Fruit fly (Drosophila melanogaster) whole organism, embryonic: Measurements from ENCODE around the gene CG5191.

ENCODE experiments used
- Antp ChIP-seq: fragments of 200-800 bp; sonication (Bioruptor generic); optimal IDR thresholded peaks from 3 replicates; lab custom pipeline; 2016; ENCODE audit warnings: missing biosample characterization, missing genetic modification characterization
- CG10959 ChIP-seq: fragments of 200-800 bp; sonication (Bioruptor generic); IDR thresholded peaks from 2 replicates; pipeline ENCODE4 v1.3.6; 2022; ENCODE audit warnings: missing biosample characterization, missing genetic modification characterization
- CG10979 ChIP-seq: fragments of 200-800 bp; sonication (Bioruptor generic); optimal IDR thresholded peaks from 2 replicates; lab custom pipeline; 2018; ENCODE audit warnings: missing biosample characterization, mild to moderate bottlenecking, missing genetic modification characterization, moderate library complexity
- CG13894 ChIP-seq: fragments of 200-800 bp; sonication (Bioruptor generic); optimal IDR thresholded peaks from 3 replicates; lab custom pipeline; 2018; ENCODE audit warnings: missing biosample characterization, mild to moderate bottlenecking, missing genetic modification characterization, moderate library complexity
- CG14014 ChIP-seq: fragments of 200-800 bp; sonication (Bioruptor generic); IDR thresholded peaks from 2 replicates; pipeline ENCODE4 v1.3.6; 2022; ENCODE audit warnings: missing biosample characterization, missing genetic modification characterization
- CG14441 ChIP-seq: fragments of 200-800 bp; sonication (Bioruptor generic); IDR thresholded peaks from 2 replicates; pipeline ENCODE4 v1.3.6; 2022; ENCODE audit warnings: missing biosample characterization, missing genetic modification characterization
- CG14667 ChIP-seq: fragments of 200-800 bp; sonication (Bioruptor generic); IDR thresholded peaks from 2 replicates; pipeline ENCODE4 v1.3.6; 2022; ENCODE audit warnings: missing biosample characterization, missing genetic modification characterization
- CG16813 ChIP-seq: fragments of 200-800 bp; sonication (Bioruptor generic); IDR thresholded peaks from 3 replicates; pipeline ENCODE4 v1.3.6; 2022; ENCODE audit warnings: missing biosample characterization, missing genetic modification characterization; ENCODE audit not compliant: partially characterized antibody
- CG18619 ChIP-seq: fragments of 200-800 bp; sonication (Bioruptor generic); optimal IDR thresholded peaks from 3 replicates; lab custom pipeline; 2017; ENCODE audit warnings: missing biosample characterization, mild to moderate bottlenecking, missing genetic modification characterization
- CG2875 ChIP-seq: fragments of 200-800 bp; sonication (Bioruptor generic); optimal IDR thresholded peaks from 2 replicates; lab custom pipeline; 2017; ENCODE audit warnings: missing biosample characterization, mild to moderate bottlenecking, missing genetic modification characterization, missing genetic modification reagents
- CG34224 ChIP-seq: fragments of 200-800 bp; sonication (Bioruptor generic); IDR thresholded peaks from 3 replicates; pipeline ENCODE4 v1.3.6; 2022; ENCODE audit warnings: missing biosample characterization, missing genetic modification characterization; ENCODE audit not compliant: partially characterized antibody
- CG3995 ChIP-seq: fragments of 200-800 bp; sonication (Bioruptor generic); optimal IDR thresholded peaks from 3 replicates; lab custom pipeline; 2016; ENCODE audit warnings: missing biosample characterization, missing genetic modification characterization
- CG4328 ChIP-seq: fragments of 200-800 bp; sonication (Bioruptor generic); optimal IDR thresholded peaks from 3 replicates; lab custom pipeline; 2017; ENCODE audit warnings: missing biosample characterization, missing genetic modification reagents, missing genetic modification characterization
- CG6254 ChIP-seq: fragments of 200-800 bp; sonication (Bioruptor generic); optimal IDR thresholded peaks from 3 replicates; lab custom pipeline; 2017; ENCODE audit warnings: mild to moderate bottlenecking, missing biosample characterization, missing genetic modification reagents, missing genetic modification characterization
- CG6654 ChIP-seq: fragments of 200-800 bp; sonication (Bioruptor generic); optimal IDR thresholded peaks from 2 replicates; lab custom pipeline; 2017; ENCODE audit warnings: missing biosample characterization, mild to moderate bottlenecking, missing genetic modification characterization
- CG7271 ChIP-seq: fragments of 200-800 bp; sonication (Bioruptor generic); optimal IDR thresholded peaks from 2 replicates; lab custom pipeline; 2018; ENCODE audit warnings: missing biosample characterization, mild to moderate bottlenecking, missing genetic modification characterization, moderate library complexity
- CG7786 ChIP-seq: fragments of 200-800 bp; sonication (Bioruptor generic); optimal IDR thresholded peaks from 2 replicates; lab custom pipeline; 2016; ENCODE audit warnings: missing biosample characterization, missing genetic modification characterization
- CG8924 ChIP-seq: fragments of 200-800 bp; optimal IDR thresholded peaks from 3 replicates; lab custom pipeline; 2019; ENCODE audit warnings: missing biosample characterization, mild to moderate bottlenecking, missing genetic modification characterization, moderate library complexity
- CG9215 ChIP-seq: fragments of 200-800 bp; sonication (Bioruptor generic); IDR thresholded peaks from 2 replicates; pipeline ENCODE4 v1.3.6; 2022; ENCODE audit warnings: missing biosample characterization, missing genetic modification characterization
- Chrac-16 ChIP-seq: fragments of 200-800 bp; sonication (Bioruptor generic); optimal IDR thresholded peaks from 3 replicates; lab custom pipeline; 2016; ENCODE audit warnings: missing biosample characterization, missing genetic modification characterization
- H15 ChIP-seq: fragments of 200-800 bp; sonication (Bioruptor generic); IDR thresholded peaks from 3 replicates; pipeline ENCODE4 v1.3.6; 2022; ENCODE audit warnings: missing biosample characterization, missing genetic modification characterization
- HLH54F ChIP-seq: fragments of 200-800 bp; sonication (Bioruptor generic); optimal IDR thresholded peaks from 3 replicates; lab custom pipeline; 2016; ENCODE audit warnings: missing biosample characterization, missing genetic modification characterization
- Hsf ChIP-seq: fragments of 200-800 bp; sonication (Bioruptor generic); optimal IDR thresholded peaks from 3 replicates; lab custom pipeline; 2016; ENCODE audit warnings: missing biosample characterization, missing genetic modification characterization
- Lhr ChIP-seq: fragments of 200-800 bp; sonication (Bioruptor generic); optimal IDR thresholded peaks from 3 replicates; lab custom pipeline; 2017; ENCODE audit warnings: mild to moderate bottlenecking, missing biosample characterization, missing genetic modification reagents, missing genetic modification characterization
- Lim3 ChIP-seq: fragments of 200-800 bp; sonication (Bioruptor generic); IDR thresholded peaks from 2 replicates; pipeline ENCODE4 v1.3.6; 2022; ENCODE audit warnings: missing biosample characterization, missing genetic modification characterization
- Meics ChIP-seq: fragments of 200-800 bp; sonication (Bioruptor generic); optimal IDR thresholded peaks from 2 replicates; lab custom pipeline; 2017; ENCODE audit warnings: missing biosample characterization, mild to moderate bottlenecking, missing genetic modification characterization
- Nf-YB ChIP-seq: fragments of 200-800 bp; sonication (Bioruptor generic); optimal IDR thresholded peaks from 3 replicates; lab custom pipeline; 2019; ENCODE audit warnings: missing biosample characterization, mild to moderate bottlenecking, missing genetic modification characterization, moderate library complexity
- Opbp ChIP-seq: fragments of 200-800 bp; sonication (Bioruptor generic); IDR thresholded peaks from 3 replicates; pipeline ENCODE4 v1.3.6; 2022; ENCODE audit warnings: missing biosample characterization, missing genetic modification characterization; ENCODE audit not compliant: partially characterized antibody
- Rfx ChIP-seq: fragments of 200-800 bp; sonication (Bioruptor generic); IDR thresholded peaks from 2 replicates; pipeline ENCODE4 v1.3.6; 2022; ENCODE audit warnings: missing biosample characterization, missing genetic modification characterization
- Rx ChIP-seq: fragments of 200-800 bp; sonication (Bioruptor generic); IDR thresholded peaks from 2 replicates; pipeline ENCODE4 v1.3.6; 2022; ENCODE audit warnings: missing biosample characterization, missing genetic modification characterization
- Side ChIP-seq: fragments of 200-800 bp; sonication (Bioruptor generic); optimal IDR thresholded peaks from 2 replicates; lab custom pipeline; 2016; ENCODE audit warnings: missing biosample characterization, missing genetic modification characterization
- abd-A ChIP-seq: fragments of 200-800 bp; sonication (Bioruptor generic); optimal IDR thresholded peaks from 3 replicates; lab custom pipeline; 2019; ENCODE audit warnings: missing biosample characterization, mild to moderate bottlenecking, missing genetic modification characterization, moderate library complexity
- ac ChIP-seq: fragments of 200-800 bp; sonication (Bioruptor generic); optimal IDR thresholded peaks from 3 replicates; lab custom pipeline; 2017; ENCODE audit warnings: missing biosample characterization, mild to moderate bottlenecking, missing genetic modification characterization
- ara ChIP-seq: fragments of 200-800 bp; sonication (Bioruptor generic); IDR thresholded peaks from 2 replicates; pipeline ENCODE4 v1.3.6; 2022; ENCODE audit warnings: missing biosample characterization, missing genetic modification characterization
- ase ChIP-seq: fragments of 200-800 bp; sonication (Bioruptor generic); IDR thresholded peaks from 3 replicates; pipeline ENCODE4 v1.3.6; 2022; ENCODE audit warnings: missing biosample characterization, missing genetic modification characterization
- ato ChIP-seq: fragments of 200-800 bp; sonication (Bioruptor generic); IDR thresholded peaks from 2 replicates; pipeline ENCODE4 v1.3.6; 2022; ENCODE audit warnings: missing biosample characterization, missing genetic modification characterization; ENCODE audit not compliant: partially characterized antibody
- az2 ChIP-seq: fragments of 200-800 bp; sonication (Bioruptor generic); optimal IDR thresholded peaks from 3 replicates; lab custom pipeline; 2016; ENCODE audit warnings: missing biosample characterization, missing genetic modification characterization
- bab2 ChIP-seq: fragments of 200-800 bp; sonication (Bioruptor generic); optimal IDR thresholded peaks from 2 replicates; lab custom pipeline; 2016; ENCODE audit warnings: missing biosample characterization, missing genetic modification characterization
- bigmax ChIP-seq: fragments of 200-800 bp; sonication (Bioruptor generic); optimal IDR thresholded peaks from 2 replicates; lab custom pipeline; 2018; ENCODE audit warnings: missing biosample characterization, mild to moderate bottlenecking, missing genetic modification characterization
- br ChIP-seq: fragments of >200 bp; optimal IDR thresholded peaks from 2 replicates; lab custom pipeline; 2017
- btn ChIP-seq: fragments of 200-800 bp; sonication (Bioruptor generic); optimal IDR thresholded peaks from 2 replicates; lab custom pipeline; 2016; ENCODE audit warnings: missing biosample characterization, missing genetic modification characterization
- chinmo ChIP-seq: fragments of 200-800 bp; sonication (Bioruptor generic); IDR thresholded peaks from 4 replicates; pipeline ENCODE4 v1.3.6; 2022; ENCODE audit warnings: missing biosample characterization, missing genetic modification characterization; ENCODE audit not compliant: partially characterized antibody
- da ChIP-seq: fragments of 200-800 bp; sonication (Bioruptor generic); optimal IDR thresholded peaks from 2 replicates; lab custom pipeline; 2016; ENCODE audit warnings: missing biosample characterization, missing genetic modification characterization
- ewg ChIP-seq: fragments of 200-800 bp; sonication (Bioruptor generic); optimal IDR thresholded peaks from 3 replicates; lab custom pipeline; 2017; ENCODE audit warnings: mild to moderate bottlenecking, missing biosample characterization, missing genetic modification reagents, missing genetic modification characterization
- hth ChIP-seq: fragments of >200 bp; optimal IDR thresholded peaks from 2 replicates; lab custom pipeline; 2017; ENCODE audit warnings: inconsistent platforms
- org-1 ChIP-seq: fragments of 200-800 bp; sonication (Bioruptor generic); optimal IDR thresholded peaks from 2 replicates; lab custom pipeline; 2017; ENCODE audit warnings: missing biosample characterization, missing genetic modification characterization
- pum ChIP-seq: fragments of 200-800 bp; sonication (Bioruptor generic); optimal IDR thresholded peaks from 2 replicates; lab custom pipeline; 2016; ENCODE audit warnings: missing biosample characterization, missing genetic modification characterization
- shn ChIP-seq: fragments of 200-800 bp; sonication (Bioruptor generic); optimal IDR thresholded peaks from 3 replicates; lab custom pipeline; 2016; ENCODE audit warnings: missing biosample characterization, missing genetic modification characterization
- vnd ChIP-seq: fragments of 200-800 bp; sonication (Bioruptor generic); IDR thresholded peaks from 3 replicates; pipeline ENCODE4 v1.3.6; 2022; ENCODE audit warnings: missing biosample characterization, missing genetic modification characterization; ENCODE audit not compliant: partially characterized antibody
- wdn ChIP-seq: fragments of 200-800 bp; sonication (Bioruptor generic); IDR thresholded peaks from 2 replicates; pipeline ENCODE4 v1.3.6; 2022; ENCODE audit warnings: missing biosample characterization, missing genetic modification characterization

Gene CG5191

DNA sequence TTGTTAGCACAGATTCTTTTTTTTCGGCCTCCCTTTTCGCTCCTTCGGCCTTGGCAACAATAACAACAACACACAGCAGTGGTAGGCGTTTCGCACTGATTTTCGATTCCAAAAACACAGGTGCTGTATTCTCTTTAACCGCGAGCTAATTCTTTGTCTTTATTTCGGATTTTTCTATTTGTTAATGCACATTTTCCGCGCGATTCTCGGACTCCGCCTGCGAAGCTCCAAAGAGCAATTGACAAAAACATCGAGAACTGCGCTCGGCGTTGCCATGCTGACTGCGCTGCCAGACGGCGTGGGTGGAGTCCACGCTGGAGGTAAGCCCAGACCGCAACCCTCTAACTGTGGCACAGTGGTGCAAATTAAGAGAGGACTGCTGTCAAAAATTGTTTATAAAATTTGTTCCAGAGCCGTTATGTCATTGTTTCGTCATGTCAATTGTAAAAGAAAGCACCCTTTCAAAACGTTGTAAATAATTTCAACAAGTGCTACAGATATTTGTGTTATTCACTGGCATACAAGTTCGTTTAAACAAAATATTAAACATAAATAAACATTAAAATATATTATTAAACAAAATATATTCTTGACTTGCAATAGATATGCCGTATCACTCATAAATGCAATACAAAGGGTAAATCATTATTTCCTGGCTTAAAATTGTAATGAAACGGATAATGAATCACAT is 3.1 kb upstream of the CG5191 start, which contains the start of the genes DPCoAC and CG5180 (continued):
- TF ChIP-seq Opbp (GFP tag; lab: Robert Waterston, UW) (peak; percentile 82), vnd (GFP tag; lab: Robert Waterston, UW) (peak; percentile 44; the same call in 2 of the 3 replicates), ara (GFP tag; lab: Robert Waterston, UW) (peak; percentile 58), org-1 (GFP tag; lab: Kevin White, UChicago) (no peak), CG3995 (GFP tag; lab: Kevin White, UChicago) (peak; percentile 0), Meics (GFP tag; lab: Kevin White, UChicago) (peak; percentile 37), ac (no peak), Chrac-16 (peak; percentile 45), H15 (GFP tag; lab: Robert Waterston, UW) (peak; percentile 61), pum (GFP tag; lab: Kevin White, UChicago) (peak; percentile 64), CG10959 (GFP tag; lab: Robert Waterston, UW) (peak; percentile 57), ase (GFP tag; lab: Robert Waterston, UW) (no peak; the same call in 2 of the 3 replicates), CG4328 (GFP tag; lab: Kevin White, UChicago) (no peak), Lim3 (GFP tag; lab: Robert Waterston, UW) (no peak), CG8924 (tag; lab: Kevin White, UChicago) (peak; percentile 59), CG14014 (peak; percentile 78), Antp (GFP tag; lab: Kevin White, UChicago) (peak; percentile 77), da (GFP tag; lab: Kevin White, UChicago) (no peak), bab2 (peak; percentile 51), CG13894 (tag; lab: Kevin White, UChicago) (peak; percentile 76), chinmo (GFP tag; lab: Robert Waterston, UW) (peak; percentile 84; the same call in 1 of the 4 replicates), Hsf (GFP tag; lab: Kevin White, UChicago) (peak; percentile 60), hth (lab: Kevin White, UChicago) (no peak), CG10979 (tag; lab: Kevin White, UChicago) (peak; percentile 38), az2 (GFP tag; lab: Kevin White, UChicago) (peak; percentile 41), CG6654 (GFP tag; lab: Kevin White, UChicago) (no peak), CG18619 (peak; percentile 33), btn (no peak), abd-A (tag; lab: Kevin White, UChicago) (peak; percentile 34), bigmax (peak; percentile 16), ato (GFP tag; lab: Robert Waterston, UW) (peak; percentile 60; the same call in 1 of the 2 replicates), CG2875 (GFP tag; lab: Kevin White, UChicago) (no peak), Nf-YB (peak; percentile 11), CG14667 (GFP tag; lab: Robert Waterston, UW) (peak; percentile 53; the same call in 1 of the 2 replicates), CG9215 (GFP tag; lab: Robert Waterston, UW) (peak; percentile 4; the same call in 1 of the 2 replicates), CG34224 (GFP tag; lab: Robert Waterston, UW) (peak; percentile 50), Lhr (peak; percentile 84), CG6254 (peak; percentile 12), CG16813 (peak; percentile 51), CG7271 (tag; lab: Kevin White, UChicago) (no peak), CG14441 (GFP tag; lab: Robert Waterston, UW) (peak; percentile 80), Rx (GFP tag; lab: Robert Waterston, UW) (peak; percentile 30; the same call in 1 of the 2 replicates), ewg (peak; percentile 45), CG7786 (GFP tag; lab: Kevin White, UChicago) (peak; percentile 59), wdn (peak; percentile 57), HLH54F (GFP tag; lab: Kevin White, UChicago) (peak; percentile 64), Rfx (GFP tag; lab: Robert Waterston, UW) (peak; percentile 88), Side (peak; percentile 19), br (lab: Kevin White, UChicago) (no peak), shn (GFP tag; lab: Kevin White, UChicago) (peak; percentile 63)
